Worm (Caenorhabditis elegans): Measurements from ENCODE around the gene C32B5.6.

ce11 chrII:973999-974398 is 5.8 kb downstream of the C32B5.6 start, which contains the start of gene fbxc-14:
- TF ChIP-seq dao-5 (tag; optimal IDR thresholded peaks at IDR 0.05) (no peak), W03F9.2 (tag; optimal IDR thresholded peaks at IDR 0.05) (no peak), him-1 (tag; optimal IDR thresholded peaks at IDR 0.05) (no peak)

All from whole organism, L4/young adult.